Worm (Caenorhabditis elegans) whole organism, mixed stage, embryonic: ENCODE results near the gene F16G10.3.

ENCODE experiments used
- blmp-1 ChIP-seq: fragments of 150-350 bp; optimal IDR thresholded peaks from 2 replicates; lab custom pipeline; 2014; ENCODE audit warnings: missing biosample characterization, missing genetic modification characterization
- nhr-28 ChIP-seq: fragments of 150-350 bp; optimal IDR thresholded peaks from 2 replicates; lab custom pipeline; 2014; ENCODE audit warnings: missing biosample characterization, missing genetic modification characterization
- unc-62 ChIP-seq: fragments of 150-350 bp; optimal IDR thresholded peaks from 2 replicates; lab custom pipeline; 2014; ENCODE audit warnings: missing biosample characterization, missing genetic modification reagents, missing genetic modification characterization
- ztf-11 ChIP-seq: fragments of 150-350 bp; optimal IDR thresholded peaks from 2 replicates; lab custom pipeline; 2014; ENCODE audit warnings: missing biosample characterization, missing genetic modification characterization

DNA sequence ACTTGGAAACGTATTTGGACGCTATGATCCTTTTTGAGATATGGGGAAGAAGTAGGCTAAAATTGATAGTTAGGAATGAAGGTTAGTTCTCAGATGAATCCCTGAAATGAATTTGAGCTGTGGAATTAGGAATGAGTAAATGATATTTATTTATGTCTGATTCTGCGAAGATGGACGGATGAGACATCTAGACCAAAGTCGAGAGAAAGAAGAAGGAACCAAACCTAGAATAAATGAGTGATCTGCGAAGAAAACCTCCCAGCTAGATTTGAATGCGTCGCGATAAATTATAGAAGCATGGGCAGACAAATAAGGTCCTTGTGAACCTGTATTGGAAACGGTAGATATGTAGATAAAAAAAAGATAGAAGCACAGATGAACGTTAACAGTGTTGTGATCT is 12.2 kb upstream of the F16G10.3 start, which contains the start of gene F43C11.16:
- TF ChIP-seq blmp-1 (no peak), ztf-11 (no peak), unc-62 (GFP tag; lab: Kevin White, UChicago) (no peak), nhr-28 (tag; lab: Kevin White, UChicago) (no peak)
